Worm (Caenorhabditis elegans) whole organism, L3 larva: ENCODE measurements around the gene C27A2.7.

Experiments used
- ZK546.5 ChIP-seq: sonication (generic microtip); optimal IDR thresholded peaks from 2 replicates; lab custom pipeline; 2017; ENCODE audit warnings: missing biosample characterization, missing genetic modification characterization
- aly-2 ChIP-seq: fragments of 150-350 bp; optimal IDR thresholded peaks from 2 replicates; lab custom pipeline; 2014; ENCODE audit warnings: missing biosample characterization, missing genetic modification characterization
- ceh-16 ChIP-seq: sonication (generic microtip); optimal IDR thresholded peaks from 2 replicates; lab custom pipeline; 2017; ENCODE audit warnings: missing biosample characterization, missing genetic modification characterization
- fos-1 ChIP-seq: fragments of 150-350 bp; optimal IDR thresholded peaks from 2 replicates; lab custom pipeline; 2014; ENCODE audit warnings: missing biosample characterization, missing genetic modification characterization
- lin-15B ChIP-seq: fragments of 150-350 bp; optimal IDR thresholded peaks from 2 replicates; lab custom pipeline; 2014; ENCODE audit warnings: missing biosample characterization, missing genetic modification characterization
- lin-39 ChIP-seq: fragments of 150-350 bp; optimal IDR thresholded peaks from 2 replicates; lab custom pipeline; 2018; ENCODE audit warnings: missing biosample characterization, missing genetic modification reagents, missing genetic modification characterization
- mdl-1 ChIP-seq: fragments of 150-350 bp; optimal IDR thresholded peaks from 2 replicates; lab custom pipeline; 2014; ENCODE audit warnings: missing biosample characterization, missing genetic modification characterization
- nhr-25 ChIP-seq: sonication (generic microtip); optimal IDR thresholded peaks from 2 replicates; lab custom pipeline; 2017; ENCODE audit warnings: missing biosample characterization, missing genetic modification characterization
- nhr-43 ChIP-seq: sonication (generic microtip); optimal IDR thresholded peaks from 2 replicates; lab custom pipeline; 2016; ENCODE audit warnings: mild to moderate bottlenecking, missing genetic modification characterization, missing compliant biosample characterization; ENCODE audit not compliant: poor library complexity, severe bottlenecking
- nhr-76 ChIP-seq: fragments of 150-350 bp; sonication (generic microtip); optimal IDR thresholded peaks from 5 replicates; lab custom pipeline; 2014; ENCODE audit warnings: missing biosample characterization, missing genetic modification characterization
- nhr-77 ChIP-seq: fragments of 150-350 bp; optimal IDR thresholded peaks from 2 replicates; lab custom pipeline; 2014; ENCODE audit warnings: missing biosample characterization, missing genetic modification characterization
- tbx-2 ChIP-seq: sonication (generic microtip); optimal IDR thresholded peaks from 2 replicates; lab custom pipeline; 2016; ENCODE audit warnings: mild to moderate bottlenecking, missing genetic modification characterization, missing compliant biosample characterization

ce11 chrII:5103189-5103588 is 32.0 kb upstream of the C27A2.7 start:
- TF ChIP-seq nhr-43 (tag; lab: Kevin White, UChicago): no peak
- TF ChIP-seq mdl-1 (tag; lab: Kevin White, UChicago): no peak
- no peak for TF ChIP-seq tbx-2 (tag; lab: Kevin White, UChicago)
- peak; percentile 3 for TF ChIP-seq nhr-25 (tag; lab: Kevin White, UChicago)
- TF ChIP-seq lin-39: no peak
- no peak for TF ChIP-seq nhr-77
- TF ChIP-seq aly-2 (tag; lab: Kevin White, UChicago): no peak
- no peak for TF ChIP-seq ZK546.5 (tag; lab: Kevin White, UChicago)
- no peak for TF ChIP-seq nhr-76 (tag; lab: Kevin White, UChicago)
- no peak for TF ChIP-seq ceh-16 (tag; lab: Kevin White, UChicago)
- no peak for TF ChIP-seq fos-1
- TF ChIP-seq lin-15B (tag; lab: Kevin White, UChicago): no peak
